Worm (Caenorhabditis elegans) whole organism, midembryonic: ENCODE results near the gene otpl-3.

Experiments
- T22C8.4 ChIP-seq: fragments of 200-800 bp; sonication (Bioruptor generic); IDR thresholded peaks from 2 replicates; pipeline ENCODE4 v1.3.6; 2022; ENCODE audit warnings: missing genetic modification characterization, missing compliant biosample characterization
- cog-1 ChIP-seq: sonication (generic microtip); optimal IDR thresholded peaks from 2 replicates; lab custom pipeline; 2016; ENCODE audit warnings: missing genetic modification characterization, missing compliant biosample characterization
- flt-1 ChIP-seq: fragments of 200-800 bp; sonication (Bioruptor generic); IDR thresholded peaks from 2 replicates; pipeline ENCODE4 v1.3.6; 2022; ENCODE audit warnings: missing genetic modification characterization, missing compliant biosample characterization
- klf-2 ChIP-seq: fragments of 200-800 bp; sonication (Bioruptor generic); conservative IDR thresholded peaks from 2 replicates; pipeline ENCODE4 v1.3.6; 2022; ENCODE audit warnings: missing genetic modification reagents, missing genetic modification characterization, missing compliant biosample characterization
- med-1 ChIP-seq: sonication (generic microtip); optimal IDR thresholded peaks from 2 replicates; lab custom pipeline; 2017; ENCODE audit warnings: missing genetic modification characterization, mild to moderate bottlenecking, missing compliant biosample characterization, antibody characterized with exemption, missing genetic modification reagents; ENCODE audit not compliant: insufficient read depth
- ref-1 ChIP-seq: fragments of 200-800 bp; sonication (Bioruptor generic); conservative IDR thresholded peaks from 2 replicates; pipeline ENCODE4 v1.3.6; 2022; ENCODE audit warnings: missing genetic modification reagents, missing genetic modification characterization, missing compliant biosample characterization
- tab-1 ChIP-seq: fragments of 200-800 bp; sonication (Bioruptor generic); IDR thresholded peaks from 2 replicates; pipeline ENCODE4 v1.3.6; 2022; ENCODE audit warnings: missing genetic modification characterization, missing compliant biosample characterization
- ztf-23 ChIP-seq: fragments of 200-800 bp; sonication (Bioruptor generic); IDR thresholded peaks from 2 replicates; pipeline ENCODE4 v1.3.6; 2022; ENCODE audit warnings: missing genetic modification reagents, missing genetic modification characterization, missing compliant biosample characterization
- ztf-29 ChIP-seq: fragments of 200-800 bp; sonication (Bioruptor generic); IDR thresholded peaks from 2 replicates; pipeline ENCODE4 v1.3.6; 2022; ENCODE audit warnings: missing genetic modification reagents, missing genetic modification characterization, missing compliant biosample characterization

The otpl-3 gene

ce11 chrX:6924461-6924860 lies at the start of gene otpl-3:
otpl-3 (minus strand) TSS chrX:6924764.
- TF ChIP-seq flt-1 (GFP tag; lab: Robert Waterston, UW) (no peak), T22C8.4 (GFP tag; lab: Robert Waterston, UW) (no peak), ztf-23 (GFP tag; lab: Robert Waterston, UW) (no peak), klf-2 (no peak), ztf-29 (GFP tag; lab: Robert Waterston, UW) (no peak), med-1 (no peak), cog-1 (tag; lab: Kevin White, UChicago) (no peak), ref-1 (GFP tag; lab: Robert Waterston, UW) (no peak), tab-1 (GFP tag; lab: Robert Waterston, UW) (no peak)

- no peak for TF ChIP-seq cog-1 (tag; lab: Kevin White, UChicago)
- no peak for TF ChIP-seq ztf-23 (GFP tag; lab: Robert Waterston, UW)
- no peak for TF ChIP-seq T22C8.4 (GFP tag; lab: Robert Waterston, UW)
- TF ChIP-seq flt-1 (GFP tag; lab: Robert Waterston, UW) = no peak
- no peak for TF ChIP-seq ztf-29 (GFP tag; lab: Robert Waterston, UW)
- TF ChIP-seq med-1 = no peak
- no peak for TF ChIP-seq klf-2
- no peak for TF ChIP-seq tab-1 (GFP tag; lab: Robert Waterston, UW)
- no peak for TF ChIP-seq ref-1 (GFP tag; lab: Robert Waterston, UW)
Observed at ce11 chrX:6971301-6971700, 46.7 kb upstream of the otpl-3 start.

- TF ChIP-seq tab-1 (GFP tag; lab: Robert Waterston, UW) (no peak), klf-2 (no peak), cog-1 (tag; lab: Kevin White, UChicago) (no peak)
Observed at ce11 chrX:6970134-6970533, 45.6 kb upstream of the otpl-3 start.

- TF ChIP-seq ztf-23 (GFP tag; lab: Robert Waterston, UW) = no peak
- no peak for TF ChIP-seq flt-1 (GFP tag; lab: Robert Waterston, UW)
- no peak for TF ChIP-seq med-1
- TF ChIP-seq ztf-29 (GFP tag; lab: Robert Waterston, UW) = no peak
- TF ChIP-seq cog-1 (tag; lab: Kevin White, UChicago) = no peak
- no peak for TF ChIP-seq tab-1 (GFP tag; lab: Robert Waterston, UW)
- no peak for TF ChIP-seq ref-1 (GFP tag; lab: Robert Waterston, UW)
- no peak for TF ChIP-seq klf-2
- no peak for TF ChIP-seq T22C8.4 (GFP tag; lab: Robert Waterston, UW)
Observed at ce11 chrX:6968553-6968952, 44.0 kb upstream of the otpl-3 start.

- no peak for TF ChIP-seq flt-1 (GFP tag; lab: Robert Waterston, UW)
- no peak for TF ChIP-seq klf-2
- no peak for TF ChIP-seq ref-1 (GFP tag; lab: Robert Waterston, UW)
- TF ChIP-seq tab-1 (GFP tag; lab: Robert Waterston, UW) = no peak
- TF ChIP-seq cog-1 (tag; lab: Kevin White, UChicago) = no peak
- no peak for TF ChIP-seq ztf-29 (GFP tag; lab: Robert Waterston, UW)
- no peak for TF ChIP-seq ztf-23 (GFP tag; lab: Robert Waterston, UW)
- no peak for TF ChIP-seq T22C8.4 (GFP tag; lab: Robert Waterston, UW)
Observed at ce11 chrX:6967057-6967456, 42.5 kb upstream of the otpl-3 start, which contains the start of gene F01E11.3. F01E11.3 (plus strand) TSS chrX:6967357.

- TF ChIP-seq tab-1 (GFP tag; lab: Robert Waterston, UW) (no peak), ztf-29 (GFP tag; lab: Robert Waterston, UW) (no peak), med-1 (no peak), ref-1 (GFP tag; lab: Robert Waterston, UW) (no peak), ztf-23 (GFP tag; lab: Robert Waterston, UW) (no peak), flt-1 (GFP tag; lab: Robert Waterston, UW) (no peak), klf-2 (no peak)
Observed at ce11 chrX:6963842-6964241, 39.3 kb upstream of the otpl-3 start.

- TF ChIP-seq T22C8.4 (GFP tag; lab: Robert Waterston, UW) (no peak), tab-1 (GFP tag; lab: Robert Waterston, UW) (no peak), ref-1 (GFP tag; lab: Robert Waterston, UW) (no peak), klf-2 (no peak), ztf-29 (GFP tag; lab: Robert Waterston, UW) (no peak), ztf-23 (GFP tag; lab: Robert Waterston, UW) (no peak)
Observed at ce11 chrX:6962347-6962746, 37.8 kb upstream of the otpl-3 start.

- TF ChIP-seq med-1 (no peak), ref-1 (GFP tag; lab: Robert Waterston, UW) (no peak), klf-2 (no peak), ztf-23 (GFP tag; lab: Robert Waterston, UW) (no peak), ztf-29 (GFP tag; lab: Robert Waterston, UW) (no peak), cog-1 (tag; lab: Kevin White, UChicago) (peak; percentile 16), T22C8.4 (GFP tag; lab: Robert Waterston, UW) (no peak)
Observed at ce11 chrX:6959534-6959933, 35.0 kb upstream of the otpl-3 start.

ce11 chrX:6958914-6959313 lies 34.4 kb upstream of the otpl-3 start:
- TF ChIP-seq med-1 = no peak
- TF ChIP-seq T22C8.4 (GFP tag; lab: Robert Waterston, UW) = no peak
- no peak for TF ChIP-seq flt-1 (GFP tag; lab: Robert Waterston, UW)
- peak; percentile 44; the same call in 1 of the 2 replicates for TF ChIP-seq ztf-23 (GFP tag; lab: Robert Waterston, UW)

- no peak for TF ChIP-seq flt-1 (GFP tag; lab: Robert Waterston, UW)
- no peak for TF ChIP-seq cog-1 (tag; lab: Kevin White, UChicago)
- TF ChIP-seq ztf-29 (GFP tag; lab: Robert Waterston, UW) = no peak
- TF ChIP-seq ref-1 (GFP tag; lab: Robert Waterston, UW) = no peak
- TF ChIP-seq ztf-23 (GFP tag; lab: Robert Waterston, UW) = no peak
- no peak for TF ChIP-seq T22C8.4 (GFP tag; lab: Robert Waterston, UW)
- no peak for TF ChIP-seq med-1
- TF ChIP-seq tab-1 (GFP tag; lab: Robert Waterston, UW) = no peak
- no peak for TF ChIP-seq klf-2
Observed at ce11 chrX:6956299-6956698, 31.7 kb upstream of the otpl-3 start, which contains the start of gene inx-1. inx-1 (minus strand) TSS chrX:6956399.
